Worm (Caenorhabditis elegans) whole organism, dauer: Measurements from ENCODE around the gene nud-1.

ENCODE experiments used
- unc-62 ChIP-seq: sonication (generic microtip); optimal IDR thresholded peaks from 2 replicates; lab custom pipeline; 2017; ENCODE audit warnings: missing biosample characterization, missing genetic modification reagents, missing genetic modification characterization

nud-1 gene

ce11 chrIII:13376304-13376760 lies 35.0 kb downstream of the nud-1 start, which contains the start of gene lis-1:
Gene lis-1 (minus strand): TSS chrIII:13376710.
- no peak for TF ChIP-seq unc-62 (GFP tag; lab: Kevin White, UChicago)

ce11 chrIII:13377249-13377648 lies 35.9 kb downstream of the nud-1 start:
- TF ChIP-seq unc-62 (GFP tag; lab: Kevin White, UChicago), result no peak

ce11 chrIII:13378242-13378641 lies 36.9 kb downstream of the nud-1 start, which contains the start of gene T03F6.10:
Gene T03F6.10 (minus strand): TSS chrIII:13378342.
- no peak for TF ChIP-seq unc-62 (GFP tag; lab: Kevin White, UChicago)

ce11 chrIII:13380196-13380595 lies 38.9 kb downstream of the nud-1 start, which contains the start of gene T03F6.6:
Gene T03F6.6 (minus strand): TSS chrIII:13380296.
- TF ChIP-seq unc-62 (GFP tag; lab: Kevin White, UChicago), result no peak

- TF ChIP-seq unc-62 (GFP tag; lab: Kevin White, UChicago), result no peak
Measured at ce11 chrIII:13380881-13381280, 39.6 kb downstream of the nud-1 start.

ce11 chrIII:13381684-13382083 lies 40.4 kb downstream of the nud-1 start:
- TF ChIP-seq unc-62 (GFP tag; lab: Kevin White, UChicago), result no peak

ce11 chrIII:13383159-13383558 lies 41.8 kb downstream of the nud-1 start:
- TF ChIP-seq unc-62 (GFP tag; lab: Kevin White, UChicago), result no peak

- TF ChIP-seq unc-62 (GFP tag; lab: Kevin White, UChicago), result no peak
Measured at ce11 chrIII:13385850-13386249, 44.5 kb downstream of the nud-1 start, which contains the start of gene T03F6.4. Gene T03F6.4 (plus strand): TSS chrIII:13386150.

ce11 chrIII:13388621-13389020 lies 47.3 kb downstream of the nud-1 start:
- TF ChIP-seq unc-62 (GFP tag; lab: Kevin White, UChicago), result no peak

ce11 chrIII:13389078-13389477 lies 47.8 kb downstream of the nud-1 start, which contains the start of gene T03F6.3:
Gene T03F6.3 (plus strand): TSS chrIII:13389395.
- no peak for TF ChIP-seq unc-62 (GFP tag; lab: Kevin White, UChicago)

- no peak for TF ChIP-seq unc-62 (GFP tag; lab: Kevin White, UChicago)
Measured at ce11 chrIII:13390789-13391188, 49.5 kb downstream of the nud-1 start.
